Worm (Caenorhabditis elegans) whole organism, L3 larva: ENCODE results near the gene ser-4.

Source experiments
- ZK546.5 ChIP-seq: sonication (generic microtip); optimal IDR thresholded peaks from 2 replicates; lab custom pipeline; 2017; ENCODE audit warnings: missing biosample characterization, missing genetic modification characterization
- aly-2 ChIP-seq: fragments of 150-350 bp; optimal IDR thresholded peaks from 2 replicates; lab custom pipeline; 2014; ENCODE audit warnings: missing biosample characterization, missing genetic modification characterization
- ama-1 ChIP-seq: fragments of 150-350 bp; optimal IDR thresholded peaks from 2 replicates; lab custom pipeline; 2018
- ceh-28 ChIP-seq: fragments of 150-350 bp; optimal IDR thresholded peaks from 2 replicates; lab custom pipeline; 2014; ENCODE audit warnings: missing biosample characterization, missing genetic modification reagents, missing genetic modification characterization
- ceh-9 ChIP-seq: sonication (generic microtip); optimal IDR thresholded peaks from 2 replicates; lab custom pipeline; 2018; ENCODE audit warnings: missing biosample characterization, missing genetic modification characterization
- daf-12 ChIP-seq: fragments of 150-350 bp; optimal IDR thresholded peaks from 2 replicates; lab custom pipeline; 2014; ENCODE audit warnings: missing biosample characterization, missing genetic modification reagents, missing genetic modification characterization
- egl-27 ChIP-seq: sonication (generic microtip); optimal IDR thresholded peaks from 4 replicates; lab custom pipeline; 2017; ENCODE audit warnings: missing biosample characterization, missing genetic modification reagents, missing genetic modification characterization
- egl-5 ChIP-seq: fragments of 150-350 bp; optimal IDR thresholded peaks from 2 replicates; lab custom pipeline; 2017; ENCODE audit warnings: missing biosample characterization, missing genetic modification reagents, missing genetic modification characterization, inconsistent platforms
- elt-1 ChIP-seq: fragments of 150-350 bp; optimal IDR thresholded peaks from 2 replicates; lab custom pipeline; 2014; ENCODE audit warnings: missing biosample characterization, missing genetic modification characterization
- elt-2 ChIP-seq: sonication (generic microtip); optimal IDR thresholded peaks from 2 replicates; lab custom pipeline; 2016; ENCODE audit warnings: missing genetic modification reagents, mild to moderate bottlenecking, missing genetic modification characterization, missing compliant biosample characterization
- elt-3 ChIP-seq, 3 experiments: fragments of 150-350 bp in 1 of 3; sonication (generic microtip) in 2 of 3; optimal IDR thresholded peaks; 2 replicates in 2 of 3; 4 replicates in 1 of 3; lab custom pipeline; 2014 to 2017; ENCODE audit warnings: missing biosample characterization in 3 of 3, missing genetic modification characterization in 3 of 3
- eor-1 ChIP-seq, 2 experiments: fragments of 150-350 bp; optimal IDR thresholded peaks; 2 replicates each; lab custom pipeline; 2014 to 2018; ENCODE audit warnings: missing biosample characterization in 2 of 2, missing genetic modification characterization in 2 of 2
- fkh-2 ChIP-seq: fragments of 150-350 bp; optimal IDR thresholded peaks from 2 replicates; lab custom pipeline; 2014; ENCODE audit warnings: missing biosample characterization, missing genetic modification reagents, missing genetic modification characterization
- fos-1 ChIP-seq: fragments of 150-350 bp; optimal IDR thresholded peaks from 2 replicates; lab custom pipeline; 2014; ENCODE audit warnings: missing biosample characterization, missing genetic modification characterization
- hmg-11 ChIP-seq: sonication (generic microtip); optimal IDR thresholded peaks from 2 replicates; lab custom pipeline; 2016; ENCODE audit warnings: missing genetic modification characterization, missing compliant biosample characterization
- lin-15B ChIP-seq: fragments of 150-350 bp; optimal IDR thresholded peaks from 2 replicates; lab custom pipeline; 2014; ENCODE audit warnings: missing biosample characterization, missing genetic modification characterization
- lin-39 ChIP-seq: fragments of 150-350 bp; optimal IDR thresholded peaks from 2 replicates; lab custom pipeline; 2018; ENCODE audit warnings: missing biosample characterization, missing genetic modification reagents, missing genetic modification characterization
- mdl-1 ChIP-seq: fragments of 150-350 bp; optimal IDR thresholded peaks from 2 replicates; lab custom pipeline; 2014; ENCODE audit warnings: missing biosample characterization, missing genetic modification characterization
- mml-1 ChIP-seq: fragments of 150-350 bp; sonication (generic microtip); optimal IDR thresholded peaks from 3 replicates; lab custom pipeline; 2014; ENCODE audit warnings: missing biosample characterization, missing genetic modification characterization
- nfya-1 ChIP-seq: sonication (generic microtip); optimal IDR thresholded peaks from 2 replicates; lab custom pipeline; 2017; ENCODE audit warnings: missing genetic modification characterization, mild to moderate bottlenecking, missing compliant biosample characterization, antibody characterized with exemption, moderate library complexity; ENCODE audit not compliant: insufficient read depth
- nhr-11 ChIP-seq: fragments of 150-350 bp; optimal IDR thresholded peaks from 2 replicates; lab custom pipeline; 2014; ENCODE audit warnings: missing biosample characterization, missing genetic modification characterization
- nhr-25 ChIP-seq: sonication (generic microtip); optimal IDR thresholded peaks from 2 replicates; lab custom pipeline; 2017; ENCODE audit warnings: missing biosample characterization, missing genetic modification characterization
- nhr-28 ChIP-seq: fragments of 150-350 bp; optimal IDR thresholded peaks from 2 replicates; lab custom pipeline; 2014; ENCODE audit warnings: missing biosample characterization, missing genetic modification characterization
- nhr-67 ChIP-seq: fragments of 150-350 bp; optimal IDR thresholded peaks from 2 replicates; lab custom pipeline; 2014; ENCODE audit warnings: missing biosample characterization, missing genetic modification characterization
- nhr-76 ChIP-seq: fragments of 150-350 bp; sonication (generic microtip); optimal IDR thresholded peaks from 5 replicates; lab custom pipeline; 2014; ENCODE audit warnings: missing biosample characterization, missing genetic modification characterization
- nhr-77 ChIP-seq: fragments of 150-350 bp; optimal IDR thresholded peaks from 2 replicates; lab custom pipeline; 2014; ENCODE audit warnings: missing biosample characterization, missing genetic modification characterization
- pha-4 ChIP-seq: fragments of 150-350 bp; optimal IDR thresholded peaks from 2 replicates; lab custom pipeline; 2014; ENCODE audit warnings: missing biosample characterization, missing genetic modification reagents, missing genetic modification characterization
- pqm-1 ChIP-seq: fragments of 150-350 bp; optimal IDR thresholded peaks from 2 replicates; lab custom pipeline; 2017; ENCODE audit warnings: missing biosample characterization, missing genetic modification characterization, inconsistent platforms
- sea-2 ChIP-seq: fragments of 150-350 bp; sonication (generic microtip); optimal IDR thresholded peaks from 4 replicates; lab custom pipeline; 2014; ENCODE audit warnings: missing biosample characterization, missing genetic modification reagents, missing genetic modification characterization
- skn-1 ChIP-seq: fragments of 150-350 bp; optimal IDR thresholded peaks from 2 replicates; lab custom pipeline; 2014; ENCODE audit warnings: missing biosample characterization, missing genetic modification characterization
- tbx-2 ChIP-seq: sonication (generic microtip); optimal IDR thresholded peaks from 2 replicates; lab custom pipeline; 2016; ENCODE audit warnings: mild to moderate bottlenecking, missing genetic modification characterization, missing compliant biosample characterization
- unc-39 ChIP-seq: sonication (generic microtip); optimal IDR thresholded peaks from 4 replicates; lab custom pipeline; 2017; ENCODE audit warnings: missing biosample characterization, missing genetic modification characterization
- zag-1 ChIP-seq: fragments of 150-350 bp; optimal IDR thresholded peaks from 2 replicates; lab custom pipeline; 2014; ENCODE audit warnings: missing biosample characterization, missing genetic modification characterization

Gene ser-4

DNA sequence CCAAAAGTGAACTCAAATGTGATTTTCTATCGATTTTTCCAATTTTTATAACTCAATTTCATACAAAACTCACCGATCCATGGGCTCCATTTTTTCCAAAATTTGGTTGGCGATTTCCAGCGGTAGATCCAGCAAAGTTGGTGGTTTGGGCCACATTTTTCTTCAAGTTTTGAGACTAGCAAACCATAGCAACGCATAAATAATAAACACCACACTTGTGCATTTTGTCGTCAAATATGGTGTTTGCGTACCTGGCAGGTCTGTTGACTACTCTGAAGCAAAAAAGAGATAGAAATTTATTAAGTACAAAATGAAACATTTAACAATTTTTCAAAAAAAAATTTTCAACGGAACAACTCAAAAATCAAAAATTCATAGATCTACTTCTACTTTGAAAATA, 27.6 kb downstream of the ser-4 start:
- TF ChIP-seq hmg-11 (tag; lab: Kevin White, UChicago): peak; percentile 68
- peak; percentile 13 for TF ChIP-seq lin-15B (tag; lab: Kevin White, UChicago)
- no peak for TF ChIP-seq fkh-2 (tag; lab: Kevin White, UChicago)

DNA sequence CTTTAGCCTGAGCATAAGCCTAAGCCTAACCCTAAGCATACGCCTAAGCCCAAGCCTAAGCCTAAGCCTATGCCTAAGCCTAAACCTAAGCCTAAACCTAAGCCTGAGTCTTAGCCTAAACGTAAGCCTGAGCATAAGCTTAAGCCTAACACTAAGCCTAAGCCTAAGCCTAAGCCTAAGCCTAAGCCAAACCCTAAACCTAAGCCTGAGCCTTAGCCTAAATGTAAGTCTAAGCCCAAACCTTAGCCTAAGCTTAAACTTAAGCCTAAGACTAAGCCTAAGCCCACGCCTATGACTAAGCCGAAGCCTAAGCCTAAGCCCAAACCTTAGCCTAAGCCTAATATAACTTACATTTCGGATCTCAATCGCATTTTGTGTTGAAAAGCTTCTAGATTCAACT, 28.9 kb downstream of the ser-4 start:
- TF ChIP-seq mdl-1 (tag; lab: Kevin White, UChicago) (no peak), nfya-1 (tag; lab: Kevin White, UChicago) (no peak), unc-39 (tag; lab: Kevin White, UChicago) (no peak), aly-2 (tag; lab: Kevin White, UChicago) (no peak), tbx-2 (no peak)

DNA sequence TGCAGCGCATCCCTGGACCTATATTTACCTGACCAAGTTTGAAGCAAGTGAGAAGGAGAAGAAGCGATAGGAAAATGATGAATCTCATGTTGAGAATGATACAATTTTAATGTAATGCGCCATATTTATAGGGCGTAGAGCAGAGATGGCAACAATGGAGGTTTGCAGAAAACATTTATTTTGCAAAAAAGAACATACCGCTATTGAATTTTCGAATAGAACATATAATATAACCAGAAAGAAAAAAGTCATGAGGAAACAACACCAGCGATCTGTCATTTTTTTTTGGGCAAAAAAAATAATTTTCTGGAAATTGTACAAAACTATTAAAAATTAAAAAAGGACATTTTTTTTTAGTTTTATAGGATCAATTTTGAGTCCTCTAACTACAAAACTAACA, 30.6 kb downstream of the ser-4 start, which contains the start of gene spex-3:
TSS of gene spex-3 (minus strand) at position 101 of the 400 bp plus-strand sequence.
- TF ChIP-seq ZK546.5 (tag; lab: Kevin White, UChicago) (no peak), skn-1 (tag; lab: Kevin White, UChicago) (no peak), fos-1 (no peak)

DNA sequence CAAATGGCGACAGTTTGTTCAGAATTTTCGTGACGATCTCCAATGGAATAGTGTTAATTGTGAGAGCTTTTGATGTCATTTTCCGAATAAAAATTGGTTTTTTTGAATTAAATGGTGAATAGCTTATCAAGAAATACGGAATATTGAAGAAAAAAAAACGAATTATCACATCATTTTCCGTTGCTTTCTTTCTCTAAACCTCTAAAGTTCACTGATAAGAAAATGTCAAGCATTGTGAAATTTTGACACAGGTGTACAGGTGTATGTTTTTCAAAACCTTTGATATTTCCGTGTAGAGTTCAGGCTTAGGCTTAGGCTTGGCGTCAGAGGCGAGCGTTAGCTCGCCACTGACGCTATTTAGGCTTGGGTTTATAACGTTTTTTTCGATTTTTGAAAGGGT, 34.1 kb downstream of the ser-4 start, which contains the start of gene fbxa-74:
TSS of gene fbxa-74 (minus strand) at position 145 of the 400 bp plus-strand sequence.
- no peak for TF ChIP-seq nhr-28
- peak; percentile 83 for TF ChIP-seq elt-2 (tag; lab: Kevin White, UChicago)
- peak; percentile 12 for TF ChIP-seq pha-4
- TF ChIP-seq pqm-1: peak; percentile 32
- TF ChIP-seq, all 47 proteins: peak for 3

DNA sequence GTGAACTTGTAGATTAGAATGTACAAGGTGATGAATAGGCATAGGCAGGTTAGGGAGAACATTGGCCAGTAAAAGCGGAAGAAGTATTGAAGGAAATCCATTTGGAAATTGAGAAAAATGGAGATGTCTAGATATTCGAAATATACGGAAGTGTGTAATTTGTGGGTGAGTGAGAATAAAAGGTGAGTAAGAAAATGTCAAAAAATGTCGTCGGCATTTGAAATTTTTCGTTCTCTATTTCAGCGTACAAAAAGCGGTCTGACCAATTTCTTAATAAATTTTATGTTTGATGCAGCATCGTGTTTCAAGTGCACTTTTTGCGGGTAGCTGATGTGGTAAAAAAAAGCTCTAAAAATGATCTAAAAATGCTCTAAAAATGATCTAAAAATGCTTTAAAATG, 37.9 kb downstream of the ser-4 start, which contains the start of gene srd-64:
TSS of gene srd-64 (minus strand) at position 101 of the 400 bp plus-strand sequence.
- TF ChIP-seq nhr-76 (tag; lab: Kevin White, UChicago) (no peak), hmg-11 (tag; lab: Kevin White, UChicago) (no peak), ceh-9 (tag; lab: Kevin White, UChicago) (no peak), daf-12 (no peak), elt-3 (tag; optimal IDR thresholded peaks at IDR 0.05; lab: Kevin White, UChicago) (no peak), mml-1 (no peak), zag-1 (no peak), skn-1 (tag; lab: Kevin White, UChicago) (no peak), fos-1 (no peak), egl-27 (tag; lab: Kevin White, UChicago) (no peak), aly-2 (tag; lab: Kevin White, UChicago) (no peak), sea-2 (GFP tag; lab: Kevin White, UChicago) (no peak), nhr-67 (tag; lab: Kevin White, UChicago) (no peak), egl-5 (tag; lab: Kevin White, UChicago) (no peak), nhr-25 (tag; lab: Kevin White, UChicago) (no peak), tbx-2 (no peak), nhr-77 (tag; lab: Kevin White, UChicago) (no peak), elt-1 (tag; lab: Kevin White, UChicago) (no peak), nhr-11 (no peak), ceh-28 (tag; lab: Kevin White, UChicago) (no peak)

DNA sequence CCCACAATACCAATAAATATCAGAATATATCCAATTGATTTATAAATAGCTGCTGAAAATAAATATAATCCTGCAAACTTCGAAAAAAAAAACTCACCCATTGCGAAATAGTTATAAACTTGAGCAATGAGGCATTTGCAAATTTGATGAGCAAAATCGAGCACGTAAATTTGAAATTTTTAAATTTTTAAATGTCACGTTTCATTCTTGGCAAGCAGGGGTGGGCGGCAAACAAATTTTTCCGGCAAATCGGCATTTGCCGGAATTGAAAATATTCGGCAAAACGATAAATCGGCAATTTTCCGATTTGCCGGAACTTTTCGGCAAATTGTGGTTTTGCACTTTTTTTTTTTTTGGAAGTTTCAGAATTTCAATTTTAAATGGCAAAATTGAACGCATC, 43.0 kb downstream of the ser-4 start, which contains the start of gene Y22D7AR.14:
TSS of gene Y22D7AR.14 (minus strand) at position 101 of the 400 bp plus-strand sequence.
- TF ChIP-seq egl-27 (tag; lab: Kevin White, UChicago): no peak
- TF ChIP-seq skn-1 (tag; lab: Kevin White, UChicago): no peak
- TF ChIP-seq nhr-11: no peak
- TF ChIP-seq lin-39 (tag; lab: Kevin White, UChicago): no peak
- no peak for TF ChIP-seq fkh-2 (tag; lab: Kevin White, UChicago)
- TF ChIP-seq ama-1 (lab: Kevin White, UChicago): no peak
- no peak for TF ChIP-seq lin-15B (tag; lab: Kevin White, UChicago)
- no peak for TF ChIP-seq sea-2 (GFP tag; lab: Kevin White, UChicago)
- no peak for TF ChIP-seq eor-1 (tag; optimal IDR thresholded peaks at IDR 0.05; lab: Kevin White, UChicago)
